Fruit fly (Drosophila melanogaster): Measurements from ENCODE around the gene CG13083.

Gene CG13083

DNA sequence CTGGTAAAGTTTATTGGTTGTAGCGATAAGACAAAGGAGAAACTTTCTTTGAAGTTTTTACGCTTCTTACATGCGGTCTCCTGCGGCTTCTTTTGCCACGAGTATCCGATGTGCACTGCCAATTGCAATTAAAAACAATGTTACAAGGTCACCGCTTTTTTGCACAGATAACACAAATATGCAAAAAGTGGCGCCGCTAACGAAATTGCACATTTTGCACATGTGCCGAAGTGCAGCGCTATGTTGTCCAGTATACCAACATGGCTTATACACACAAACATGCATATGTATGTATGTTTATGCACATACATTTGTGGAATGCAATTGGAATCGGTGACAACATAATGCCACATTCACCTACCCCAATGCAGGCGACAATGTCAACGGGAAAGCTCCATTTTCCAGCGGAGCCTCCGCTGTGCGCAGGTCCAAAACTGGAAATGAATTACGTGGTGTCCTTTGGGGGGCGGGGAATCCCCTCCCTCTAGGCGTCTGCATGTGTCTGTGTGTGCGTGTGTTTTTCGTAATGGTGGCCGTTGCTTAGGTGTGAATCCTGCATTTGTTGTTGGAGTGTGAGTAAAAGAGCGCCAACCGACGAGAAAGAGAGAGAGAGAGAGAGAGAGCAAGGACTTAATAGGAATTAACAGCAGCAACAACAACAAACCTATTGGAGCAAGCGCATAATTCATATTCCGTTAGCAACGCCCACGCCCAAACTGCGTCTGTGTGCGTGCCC is 7.9 kb upstream of the CG13083 start:
- TF ChIP-seq svp (GFP tag), result peak; percentile 45
- TF ChIP-seq eg (GFP tag; IDR thresholded peaks at IDR 0.05), result no peak

DNA sequence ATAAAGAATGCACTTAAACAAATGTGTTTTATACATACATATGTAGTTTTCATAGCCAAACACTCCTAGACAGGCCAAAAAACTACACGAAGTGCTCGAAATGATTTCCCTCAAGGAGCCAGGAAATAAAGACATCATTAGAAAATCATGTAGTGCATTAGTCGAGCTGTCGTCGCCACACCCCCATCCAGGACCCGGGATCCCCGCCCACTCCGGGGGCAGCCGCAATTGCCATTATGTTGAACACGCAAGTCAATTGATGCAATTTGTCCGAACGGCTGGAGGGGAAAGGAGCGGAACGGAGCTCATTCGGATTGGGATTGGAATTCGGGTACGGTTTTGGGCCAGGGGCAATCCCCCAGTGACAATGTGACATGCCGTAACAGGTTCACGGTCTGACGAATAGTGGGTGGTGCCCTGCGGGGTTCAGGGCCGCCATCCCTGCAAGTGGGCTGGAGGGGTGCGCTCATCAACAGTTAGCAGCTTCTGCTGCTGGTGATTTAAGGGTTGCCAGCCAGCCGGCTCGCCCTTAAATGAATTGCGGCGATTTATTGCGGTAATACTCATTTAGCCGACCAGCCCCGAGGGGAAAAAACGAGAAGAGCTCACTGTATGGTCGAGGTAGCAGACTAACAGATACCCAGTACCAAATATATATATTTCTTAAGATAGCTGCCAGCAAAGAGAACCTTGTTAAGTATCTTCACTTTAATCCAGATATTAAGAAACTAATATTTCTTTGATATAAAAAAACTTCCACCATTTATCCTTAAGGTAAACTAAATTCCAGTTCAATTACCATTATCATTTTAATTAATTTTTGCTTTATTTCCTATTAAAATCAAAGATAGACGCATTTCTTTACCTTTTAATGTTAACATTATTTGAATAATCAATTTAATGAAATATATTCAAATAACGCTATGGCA is 6.6 kb upstream of the CG13083 start:
- TF ChIP-seq svp (GFP tag) (peak; percentile 23), Ets21C (GFP tag; optimal IDR thresholded peaks at IDR 0.05) (no peak), pdm3 (GFP tag; optimal IDR thresholded peaks at IDR 0.05) (no peak)

DNA sequence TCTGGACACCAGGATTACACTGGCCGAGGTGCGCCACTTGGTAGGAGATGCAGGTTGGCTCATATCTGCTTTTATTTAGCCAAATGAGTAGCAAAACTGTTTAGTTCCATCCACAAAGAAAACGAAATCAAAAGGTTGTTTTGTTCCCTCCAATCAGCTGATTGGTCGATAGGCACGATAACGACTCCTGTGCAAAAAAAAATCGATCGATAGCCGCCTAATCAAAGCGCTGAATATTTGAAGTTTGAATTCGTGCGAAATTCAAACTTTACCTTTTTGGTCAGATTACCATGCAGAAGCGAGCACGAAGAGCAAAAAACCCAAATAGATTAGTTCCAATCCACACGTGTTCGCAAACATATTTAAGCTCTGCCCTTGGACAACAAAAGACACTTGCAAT is 2.8 kb upstream of the CG13083 start, which contains the start of the genes CG10195 and CG13084:
Gene CG10195, minus strand, starts transcription at position 167 of the 400 bp plus-strand sequence.
Gene CG13084, plus strand, starts transcription at position 392 of the 400 bp plus-strand sequence.
- TF ChIP-seq Sox102F (GFP tag; optimal IDR thresholded peaks at IDR 0.05), result no peak
- TF ChIP-seq pdm3 (GFP tag; optimal IDR thresholded peaks at IDR 0.05), result no peak
- no peak for TF ChIP-seq acj6 (GFP tag; optimal IDR thresholded peaks at IDR 0.05)
- no peak for TF ChIP-seq CG11762 (GFP tag; optimal IDR thresholded peaks at IDR 0.05; ENCODE audit: insufficient read depth)
- TF ChIP-seq ss (GFP tag; optimal IDR thresholded peaks at IDR 0.05), result no peak
- TF ChIP-seq Ets96B (tag; optimal IDR thresholded peaks at IDR 0.05), result no peak
- TF ChIP-seq CG32006 (GFP tag; optimal IDR thresholded peaks at IDR 0.05), result no peak
- no peak for TF ChIP-seq Sox15 (GFP tag; optimal IDR thresholded peaks at IDR 0.05)
- TF ChIP-seq CG1621 (tag; optimal IDR thresholded peaks at IDR 0.05), result no peak
- no peak for TF ChIP-seq CG3032 (tag; optimal IDR thresholded peaks at IDR 0.05)
- TF ChIP-seq OdsH (GFP tag; optimal IDR thresholded peaks at IDR 0.05), result no peak
- no peak for TF ChIP-seq Hr4 (GFP tag; optimal IDR thresholded peaks at IDR 0.05)
- no peak for TF ChIP-seq CG11902 (GFP tag; optimal IDR thresholded peaks at IDR 0.05)

- peak; percentile 53 for TF ChIP-seq lz (GFP tag; optimal IDR thresholded peaks at IDR 0.05)
- TF ChIP-seq ss (GFP tag; optimal IDR thresholded peaks at IDR 0.05), result no peak
- TF ChIP-seq fd59A (GFP tag; optimal IDR thresholded peaks at IDR 0.05), result no peak
- peak; percentile 62 for TF ChIP-seq CG6792 (GFP tag; optimal IDR thresholded peaks at IDR 0.05)
- no peak for TF ChIP-seq CG3919 (GFP tag; optimal IDR thresholded peaks at IDR 0.05)
- no peak for TF ChIP-seq dsx (GFP tag; optimal IDR thresholded peaks at IDR 0.05; ENCODE audit: poor library complexity, severe bottlenecking)
- TF ChIP-seq CG6808 (GFP tag; optimal IDR thresholded peaks at IDR 0.05), result no peak
- TF ChIP-seq CG6854 (GFP tag; optimal IDR thresholded peaks at IDR 0.05), result peak; percentile 9
- no peak for TF ChIP-seq achi (GFP tag; optimal IDR thresholded peaks at IDR 0.05)
- TF ChIP-seq CG32006 (GFP tag; optimal IDR thresholded peaks at IDR 0.05), result no peak
- TF ChIP-seq CG34406 (GFP tag; optimal IDR thresholded peaks at IDR 0.05), result peak; percentile 57
- peak; percentile 59 for TF ChIP-seq CG8632 (GFP tag; optimal IDR thresholded peaks at IDR 0.05)
- TF ChIP-seq CG9139 (GFP tag; optimal IDR thresholded peaks at IDR 0.05), result no peak
- 0 out of 3 replicates have a peak, but pooled peaks have one; percentile 10 for TF ChIP-seq CG6163 (GFP tag; IDR thresholded peaks at IDR 0.05)
- TF ChIP-seq salr (GFP tag; optimal IDR thresholded peaks at IDR 0.05), result no peak
- no peak for TF ChIP-seq spab (GFP tag; optimal IDR thresholded peaks at IDR 0.05)
- no peak for TF ChIP-seq Sox14 (GFP tag; optimal IDR thresholded peaks at IDR 0.05)
- TF ChIP-seq CG11762 (GFP tag; optimal IDR thresholded peaks at IDR 0.05; ENCODE audit: insufficient read depth), result no peak
- TF ChIP-seq CG8119 (GFP tag; IDR thresholded peaks at IDR 0.05), result peak; percentile 60; the same call in 2 of the 3 replicates
- TF ChIP-seq cyc (GFP tag; optimal IDR thresholded peaks at IDR 0.05), result peak; percentile 60
- TF ChIP-seq Smox (GFP tag; optimal IDR thresholded peaks at IDR 0.05), result no peak
- TF ChIP-seq OdsH (GFP tag; optimal IDR thresholded peaks at IDR 0.05), result no peak
- TF ChIP-seq CG11294 (GFP tag; IDR thresholded peaks at IDR 0.05), result peak; percentile 25; the same call in 1 of the 2 replicates
- TF ChIP-seq Sox15 (GFP tag; optimal IDR thresholded peaks at IDR 0.05), result peak; percentile 11
- peak; percentile 63; the same call in 2 of the 3 replicates for TF ChIP-seq eg (GFP tag; IDR thresholded peaks at IDR 0.05)
- TF ChIP-seq CG6276 (GFP tag; optimal IDR thresholded peaks at IDR 0.05), result no peak
- TF ChIP-seq CG7368 (GFP tag; optimal IDR thresholded peaks at IDR 0.05), result no peak
- TF ChIP-seq CG10631 (GFP tag; optimal IDR thresholded peaks at IDR 0.05), result no peak
- TF ChIP-seq pdm3 (GFP tag; optimal IDR thresholded peaks at IDR 0.05), result no peak
- no peak for TF ChIP-seq fkh (GFP tag; optimal IDR thresholded peaks at IDR 0.05)
- TF ChIP-seq net (GFP tag; optimal IDR thresholded peaks at IDR 0.05), result no peak
- peak; percentile 48; the same call in 1 of the 2 replicates for TF ChIP-seq CG15336 (GFP tag; IDR thresholded peaks at IDR 0.05)
- no peak for TF ChIP-seq Ets21C (GFP tag; optimal IDR thresholded peaks at IDR 0.05)
Measured at dm6 chr2L:19489997-19490461, 2.7 kb downstream of the CG13083 start, which contains the start of the genes CG10194 and CG18094. TSS of gene CG10194 (minus strand) at chr2L:19490104. TSS of gene CG18094 (plus strand) at chr2L:19490262.
